Worm (Caenorhabditis elegans): Measurements from ENCODE around the gene C13A2.1.

DNA sequence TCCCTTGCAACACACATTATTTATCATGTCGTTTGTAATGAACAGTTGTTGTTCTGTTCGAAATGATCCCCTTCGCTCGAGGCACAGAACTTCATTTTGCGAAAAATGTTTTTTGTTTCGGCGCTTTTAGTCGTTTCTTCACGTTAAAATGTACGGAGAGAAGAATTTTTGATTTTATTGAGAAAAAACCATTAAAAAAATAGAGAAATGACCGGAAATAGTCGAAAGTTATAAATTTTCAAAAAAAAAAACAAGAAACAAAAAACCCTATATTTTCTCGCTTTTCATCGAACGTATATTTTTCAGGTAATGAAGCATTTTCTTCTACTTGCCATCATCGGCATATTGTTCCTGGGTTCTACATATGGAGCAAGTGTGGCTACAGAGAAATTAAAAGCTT is 43.5 kb downstream of the C13A2.1 start, which contains the start of gene F10G2.1:
- TF ChIP-seq lin-32 (GFP tag; optimal IDR thresholded peaks at IDR 0.05) (no peak), nhr-12 (tag; optimal IDR thresholded peaks at IDR 0.05) (no peak), snpc-4 (tag; optimal IDR thresholded peaks at IDR 0.05) (no peak)
